Fruit fly (Drosophila melanogaster): Measurements from ENCODE around the gene CG6026.
A peak's percentile ranks its signal among the peaks of the same experiment; 100 is the strongest.

CG6026 gene

DNA sequence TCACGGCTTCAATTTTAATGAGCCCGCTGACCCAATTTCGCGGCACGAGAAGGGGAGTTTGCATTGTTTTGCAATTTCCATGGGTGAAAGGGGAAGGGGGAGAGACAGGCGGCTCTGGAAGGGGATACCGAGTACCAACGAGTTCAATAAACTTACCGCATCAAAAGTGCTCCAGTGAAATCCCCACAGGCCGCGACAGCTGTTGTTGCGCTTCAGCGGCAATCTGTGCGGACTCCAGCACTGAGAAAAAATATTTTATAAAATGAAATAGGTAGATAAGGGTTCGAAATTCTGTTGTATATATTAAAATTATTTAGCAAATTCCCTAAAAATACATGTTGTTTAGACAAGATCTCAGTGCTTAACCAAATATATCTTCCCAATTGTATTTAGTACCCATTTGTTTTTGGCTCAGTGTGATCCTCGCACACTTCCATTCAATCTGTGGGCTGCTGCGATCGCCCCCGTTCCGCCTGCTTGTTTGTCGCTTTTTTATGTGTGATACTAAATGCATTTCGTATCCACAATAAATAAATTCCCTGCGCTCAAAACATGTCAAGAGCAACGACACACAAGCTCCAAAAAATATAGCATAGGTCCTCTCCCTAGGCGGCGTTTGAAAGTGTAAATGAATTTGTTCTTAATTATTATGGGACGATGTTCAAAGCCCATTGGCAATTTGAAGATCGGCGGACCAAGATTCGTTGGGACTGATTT, 37.6 kb upstream of the CG6026 start (continued):
- TF ChIP-seq CG12104 (GFP tag; optimal IDR thresholded peaks at IDR 0.05) (peak; percentile 16), slp2 (GFP tag; optimal IDR thresholded peaks at IDR 0.05) (peak; percentile 59), bab2 (GFP tag; optimal IDR thresholded peaks at IDR 0.05) (peak; percentile 68), NC2α (GFP tag; optimal IDR thresholded peaks at IDR 0.05) (no peak), CG34422 (GFP tag; IDR thresholded peaks at IDR 0.05) (peak; percentile 69; the same call in 2 of the 3 replicates), CrebB (tag; optimal IDR thresholded peaks at IDR 0.05) (peak; percentile 16), Scr (GFP tag; IDR thresholded peaks at IDR 0.05; ENCODE audit: partially characterized antibody) (no peak), disco-r (GFP tag; optimal IDR thresholded peaks at IDR 0.05) (no peak), Aef1 (GFP tag; IDR thresholded peaks at IDR 0.05) (peak; percentile 67), phol (tag; optimal IDR thresholded peaks at IDR 0.05) (peak; percentile 91), chn (GFP tag; optimal IDR thresholded peaks at IDR 0.05) (peak; percentile 76), CG7963 (GFP tag; IDR thresholded peaks at IDR 0.05; ENCODE audit: partially characterized antibody) (no peak), Gsc (GFP tag; IDR thresholded peaks at IDR 0.05) (peak; percentile 55; the same call in 1 of the 2 replicates), CG7928 (GFP tag; optimal IDR thresholded peaks at IDR 0.05) (no peak), gsb-n (tag; optimal IDR thresholded peaks at IDR 0.05) (peak; percentile 74), chif (GFP tag; optimal IDR thresholded peaks at IDR 0.05) (peak; percentile 48 to 78), tgo (GFP tag; IDR thresholded peaks at IDR 0.05) (peak; percentile 71; the same call in 2 of the 3 replicates), CG3065 (GFP tag; optimal IDR thresholded peaks at IDR 0.05) (peak; percentile 22), Chrac-16 (GFP tag; optimal IDR thresholded peaks at IDR 0.05) (peak; percentile 70), Bteb2 (GFP tag; optimal IDR thresholded peaks at IDR 0.05) (peak; percentile 23), CG4360 (GFP tag; IDR thresholded peaks at IDR 0.05) (peak; percentile 13; the same call in 1 of the 2 replicates), prd (optimal IDR thresholded peaks at IDR 0.05) (no peak), prd (GFP tag; IDR thresholded peaks at IDR 0.05) (peak; percentile 88), eyg (GFP tag; optimal IDR thresholded peaks at IDR 0.05) (peak; percentile 33), kay (GFP tag; optimal IDR thresholded peaks at IDR 0.05) (peak; percentile 27), CG11695 (GFP tag; IDR thresholded peaks at IDR 0.05) (peak; percentile 62; the same call in 2 of the 3 replicates), Hr78 (GFP tag; optimal IDR thresholded peaks at IDR 0.05) (peak in 1 of 2 experiments; percentile 60), CG8478 (optimal IDR thresholded peaks at IDR 0.05) (no peak), pzg (GFP tag; optimal IDR thresholded peaks at IDR 0.05) (no peak), Bdp1 (GFP tag; optimal IDR thresholded peaks at IDR 0.05) (peak; percentile 27), Sry-β (GFP tag; optimal IDR thresholded peaks at IDR 0.05) (peak; percentile 12), schlank (tag; optimal IDR thresholded peaks at IDR 0.05) (no peak), ind (GFP tag; optimal IDR thresholded peaks at IDR 0.05) (peak; percentile 63), CkIIα-i1 (GFP tag; IDR thresholded peaks at IDR 0.05) (no peak), CG17829 (tag; optimal IDR thresholded peaks at IDR 0.05) (peak; percentile 86), CG8765 (GFP tag; IDR thresholded peaks at IDR 0.05) (peak; percentile 26; the same call in 1 of the 2 replicates), HLHmδ (GFP tag; optimal IDR thresholded peaks at IDR 0.05) (no peak), lab (GFP tag; optimal IDR thresholded peaks at IDR 0.05) (peak; percentile 75), abd-A (tag; optimal IDR thresholded peaks at IDR 0.05) (no peak), Sox102F (GFP tag; optimal IDR thresholded peaks at IDR 0.05) (peak; percentile 94), CG15269 (tag; optimal IDR thresholded peaks at IDR 0.05) (peak; percentile 63), Blimp-1 (GFP tag; optimal IDR thresholded peaks at IDR 0.05) (peak; percentile 88), stc (GFP tag; IDR thresholded peaks at IDR 0.05) (peak; percentile 85), ATbp (GFP tag; optimal IDR thresholded peaks at IDR 0.05) (peak; percentile 84), B-H1 (GFP tag; IDR thresholded peaks at IDR 0.05) (peak; percentile 62; the same call in 2 of the 3 replicates), Hand (GFP tag; optimal IDR thresholded peaks at IDR 0.05) (no peak), gsb (GFP tag; IDR thresholded peaks at IDR 0.05) (no peak), CG6683 (GFP tag; optimal IDR thresholded peaks at IDR 0.05) (peak; percentile 17), CG3838 (GFP tag; optimal IDR thresholded peaks at IDR 0.05) (peak; percentile 16)
